Fruit fly (Drosophila melanogaster) whole organism, embryonic: ENCODE measurements around the gene Ac13E.

Experiments used
- Bdp1 ChIP-seq: fragments of 200-800 bp; sonication (Bioruptor generic); optimal IDR thresholded peaks from 3 replicates; lab custom pipeline; 2016; ENCODE audit warnings: missing biosample characterization, missing genetic modification characterization
- Blimp-1 ChIP-seq: fragments of 200-800 bp; sonication (Bioruptor generic); optimal IDR thresholded peaks from 3 replicates; lab custom pipeline; 2018; ENCODE audit warnings: missing biosample characterization, missing genetic modification characterization, mild to moderate bottlenecking, moderate library complexity, missing genetic modification reagents
- CG10366 ChIP-seq: fragments of 200-800 bp; sonication (Bioruptor generic); IDR thresholded peaks from 2 replicates; pipeline ENCODE4 v1.3.6; 2022; ENCODE audit warnings: missing biosample characterization, missing genetic modification characterization
- CG10462 ChIP-seq: fragments of 200-800 bp; sonication (Bioruptor generic); optimal IDR thresholded peaks from 2 replicates; lab custom pipeline; 2016; ENCODE audit warnings: missing biosample characterization, missing genetic modification characterization
- CG12659 ChIP-seq: fragments of 200-800 bp; sonication (Bioruptor generic); optimal IDR thresholded peaks from 3 replicates; lab custom pipeline; 2017; ENCODE audit warnings: mild to moderate bottlenecking, missing biosample characterization, missing genetic modification reagents, missing genetic modification characterization
- CG13775 ChIP-seq: fragments of 200-800 bp; sonication (Bioruptor generic); optimal IDR thresholded peaks from 3 replicates; lab custom pipeline; 2017; ENCODE audit warnings: missing biosample characterization, mild to moderate bottlenecking, missing genetic modification characterization
- CG16813 ChIP-seq: fragments of 200-800 bp; sonication (Bioruptor generic); IDR thresholded peaks from 3 replicates; pipeline ENCODE4 v1.3.6; 2022; ENCODE audit warnings: missing biosample characterization, missing genetic modification characterization; ENCODE audit not compliant: partially characterized antibody
- CG17359 ChIP-seq: fragments of 200-800 bp; sonication (Bioruptor generic); optimal IDR thresholded peaks from 3 replicates; lab custom pipeline; 2018; ENCODE audit warnings: missing biosample characterization, mild to moderate bottlenecking, missing genetic modification characterization, moderate library complexity
- CG2116 ChIP-seq: fragments of 200-800 bp; sonication (Bioruptor generic); optimal IDR thresholded peaks from 3 replicates; lab custom pipeline; 2018; ENCODE audit warnings: missing biosample characterization, mild to moderate bottlenecking, missing genetic modification characterization
- CG2202 ChIP-seq: fragments of 200-800 bp; sonication (Bioruptor generic); optimal IDR thresholded peaks from 2 replicates; lab custom pipeline; 2018; ENCODE audit warnings: missing biosample characterization, mild to moderate bottlenecking, missing genetic modification characterization
- CG2712 ChIP-seq: fragments of 200-800 bp; optimal IDR thresholded peaks from 3 replicates; lab custom pipeline; 2019; ENCODE audit warnings: missing biosample characterization, mild to moderate bottlenecking, missing genetic modification characterization, moderate library complexity
- CG31224 ChIP-seq: fragments of 200-800 bp; sonication (Bioruptor generic); IDR thresholded peaks from 2 replicates; pipeline ENCODE4 v1.3.6; 2022; ENCODE audit warnings: missing biosample characterization, missing genetic modification characterization
- CG34224 ChIP-seq: fragments of 200-800 bp; sonication (Bioruptor generic); IDR thresholded peaks from 3 replicates; pipeline ENCODE4 v1.3.6; 2022; ENCODE audit warnings: missing biosample characterization, missing genetic modification characterization; ENCODE audit not compliant: partially characterized antibody
- CG6813 ChIP-seq: fragments of 200-800 bp; sonication (Bioruptor generic); optimal IDR thresholded peaks from 2 replicates; lab custom pipeline; 2017; ENCODE audit warnings: missing biosample characterization, missing genetic modification characterization, mild to moderate bottlenecking, moderate library complexity, missing genetic modification reagents
- CG7372 ChIP-seq: fragments of 200-800 bp; sonication (Bioruptor generic); IDR thresholded peaks from 2 replicates; pipeline ENCODE4 v1.3.6; 2022; ENCODE audit warnings: missing biosample characterization, missing genetic modification characterization
- CG7556 ChIP-seq: fragments of 200-800 bp; sonication (Bioruptor generic); optimal IDR thresholded peaks from 2 replicates; lab custom pipeline; 2017; ENCODE audit warnings: missing biosample characterization, mild to moderate bottlenecking, missing genetic modification characterization
- CG8089 ChIP-seq: fragments of 200-800 bp; sonication (Bioruptor generic); optimal IDR thresholded peaks from 3 replicates; lab custom pipeline; 2016; ENCODE audit warnings: missing biosample characterization, missing genetic modification characterization
- CG9876 ChIP-seq: fragments of 200-800 bp; sonication (Bioruptor generic); optimal IDR thresholded peaks from 2 replicates; lab custom pipeline; 2016; ENCODE audit warnings: missing biosample characterization, missing genetic modification characterization
- D19A ChIP-seq: fragments of 200-800 bp; optimal IDR thresholded peaks from 3 replicates; lab custom pipeline; 2019; ENCODE audit warnings: missing biosample characterization, mild to moderate bottlenecking, missing genetic modification characterization, moderate library complexity
- Dad ChIP-seq: fragments of 200-800 bp; sonication (Bioruptor generic); optimal IDR thresholded peaks from 3 replicates; lab custom pipeline; 2016; ENCODE audit warnings: missing biosample characterization, missing genetic modification characterization
- Dbx ChIP-seq: fragments of 200-800 bp; sonication (Bioruptor generic); IDR thresholded peaks from 3 replicates; pipeline ENCODE4 v1.3.6; 2022; ENCODE audit warnings: missing biosample characterization, missing genetic modification characterization
- E2f1 ChIP-seq: fragments of 200-800 bp; sonication (Bioruptor generic); IDR thresholded peaks from 2 replicates; pipeline ENCODE4 v1.3.6; 2022; ENCODE audit warnings: missing biosample characterization, missing genetic modification characterization
- Fer3 ChIP-seq: fragments of 200-800 bp; sonication (Bioruptor generic); optimal IDR thresholded peaks from 2 replicates; lab custom pipeline; 2018; ENCODE audit warnings: missing biosample characterization, mild to moderate bottlenecking, missing genetic modification characterization, moderate library complexity
- Gsc ChIP-seq: fragments of 200-800 bp; sonication (Bioruptor generic); IDR thresholded peaks from 2 replicates; pipeline ENCODE4 v1.3.6; 2022; ENCODE audit warnings: missing biosample characterization, missing genetic modification characterization
- HHEX ChIP-seq: fragments of 200-800 bp; sonication (Bioruptor generic); optimal IDR thresholded peaks from 3 replicates; lab custom pipeline; 2017; ENCODE audit warnings: missing biosample characterization, mild to moderate bottlenecking, missing genetic modification characterization, missing genetic modification reagents
- HLH3B ChIP-seq: fragments of 200-800 bp; sonication (Bioruptor generic); IDR thresholded peaks from 2 replicates; pipeline ENCODE4 v1.3.6; 2022; ENCODE audit warnings: missing biosample characterization, missing genetic modification characterization
- HLH54F ChIP-seq: fragments of 200-800 bp; sonication (Bioruptor generic); optimal IDR thresholded peaks from 3 replicates; lab custom pipeline; 2016; ENCODE audit warnings: missing biosample characterization, missing genetic modification characterization
- HLHmδ ChIP-seq: fragments of 200-800 bp; sonication (Bioruptor generic); optimal IDR thresholded peaks from 2 replicates; lab custom pipeline; 2018; ENCODE audit warnings: missing biosample characterization, mild to moderate bottlenecking, missing genetic modification characterization, moderate library complexity
- NK7.1 ChIP-seq: fragments of 200-800 bp; sonication (Bioruptor generic); optimal IDR thresholded peaks from 3 replicates; lab custom pipeline; 2016; ENCODE audit warnings: missing biosample characterization, missing genetic modification characterization
- NfI ChIP-seq: fragments of 200-800 bp; sonication (Bioruptor generic); optimal IDR thresholded peaks from 3 replicates; lab custom pipeline; 2018; ENCODE audit warnings: missing biosample characterization, mild to moderate bottlenecking, missing genetic modification characterization, moderate library complexity
- Optix ChIP-seq: fragments of 200-800 bp; sonication (Bioruptor generic); IDR thresholded peaks from 3 replicates; pipeline ENCODE4 v1.3.6; 2022; ENCODE audit warnings: missing biosample characterization, missing genetic modification characterization
- Sox102F ChIP-seq: fragments of 200-800 bp; sonication (Bioruptor generic); optimal IDR thresholded peaks from 2 replicates; lab custom pipeline; 2018; ENCODE audit warnings: missing biosample characterization, mild to moderate bottlenecking, missing genetic modification characterization, moderate library complexity
- Sry-δ ChIP-seq: fragments of 200-800 bp; sonication (Bioruptor generic); optimal IDR thresholded peaks from 2 replicates; lab custom pipeline; 2016; ENCODE audit warnings: missing biosample characterization, missing genetic modification characterization
- Stat92E ChIP-seq, 3 experiments: fragments of >200 bp in 2 of 3; fragments of 200-800 bp in 1 of 3; sonication (Bioruptor generic) in 1 of 3; optimal IDR thresholded peaks; 2 replicates each; lab custom pipeline; 2017 to 2019; ENCODE audit warnings: missing biosample characterization in 3 of 3, missing genetic modification characterization in 3 of 3, mild to moderate bottlenecking in 1 of 3, moderate library complexity in 1 of 3
- TFAM ChIP-seq: fragments of 200-800 bp; sonication (Bioruptor generic); optimal IDR thresholded peaks from 2 replicates; lab custom pipeline; 2017; ENCODE audit warnings: missing biosample characterization, missing genetic modification characterization, inconsistent platforms
- ac ChIP-seq: fragments of 200-800 bp; sonication (Bioruptor generic); optimal IDR thresholded peaks from 3 replicates; lab custom pipeline; 2017; ENCODE audit warnings: missing biosample characterization, mild to moderate bottlenecking, missing genetic modification characterization
- bowl ChIP-seq: fragments of 200-800 bp; sonication (Bioruptor generic); IDR thresholded peaks from 2 replicates; pipeline ENCODE4 v1.3.6; 2022; ENCODE audit warnings: missing biosample characterization, missing genetic modification characterization
- chm ChIP-seq: fragments of 200-800 bp; sonication (Bioruptor generic); IDR thresholded peaks from 2 replicates; pipeline ENCODE4 v1.3.6; 2022; ENCODE audit warnings: missing biosample characterization, missing genetic modification characterization
- chn ChIP-seq: fragments of 200-800 bp; sonication (Bioruptor generic); optimal IDR thresholded peaks from 2 replicates; lab custom pipeline; 2016; ENCODE audit warnings: missing biosample characterization, missing genetic modification characterization
- corto ChIP-seq: fragments of 200-800 bp; sonication (Bioruptor generic); optimal IDR thresholded peaks from 2 replicates; lab custom pipeline; 2016; ENCODE audit warnings: missing biosample characterization, mild to moderate bottlenecking, missing genetic modification characterization, moderate library complexity
- danr ChIP-seq: fragments of 200-800 bp; sonication (Bioruptor generic); IDR thresholded peaks from 2 replicates; pipeline ENCODE4 v1.3.6; 2022; ENCODE audit warnings: missing biosample characterization, missing genetic modification characterization
- fd102C ChIP-seq: fragments of 200-800 bp; sonication (Bioruptor generic); optimal IDR thresholded peaks from 2 replicates; lab custom pipeline; 2018; ENCODE audit warnings: missing biosample characterization, mild to moderate bottlenecking, missing genetic modification characterization, moderate library complexity
- h ChIP-seq: fragments of >200 bp; optimal IDR thresholded peaks from 2 replicates; lab custom pipeline; 2017
- kay ChIP-seq: fragments of 200-800 bp; sonication (Bioruptor generic); optimal IDR thresholded peaks from 2 replicates; lab custom pipeline; 2016; ENCODE audit warnings: missing biosample characterization, missing genetic modification characterization
- lilli ChIP-seq: fragments of 200-800 bp; sonication (Bioruptor generic); optimal IDR thresholded peaks from 3 replicates; lab custom pipeline; 2016; ENCODE audit warnings: missing biosample characterization, missing genetic modification characterization
- pan ChIP-seq, 4 experiments: fragments of >200 bp in 3 of 4; fragments of 200-800 bp in 1 of 4; sonication (Bioruptor generic) in 1 of 4; optimal IDR thresholded peaks in 3 of 4; IDR thresholded peaks in 1 of 4; 2 replicates each; pipeline versions ENCODE4 v1.3.6 to Lab custom; 2017 to 2022; ENCODE audit warnings: missing biosample characterization in 2 of 4, missing genetic modification characterization in 2 of 4, mixed read lengths in 1 of 4
- sc ChIP-seq, 3 experiments: fragments of >200 bp in 2 of 3; fragments of 200-800 bp in 1 of 3; sonication (Bioruptor generic) in 1 of 3; optimal IDR thresholded peaks; 2 replicates in 2 of 3; 3 replicates in 1 of 3; lab custom pipeline; 2017; ENCODE audit warnings: mild to moderate bottlenecking in 1 of 3, missing biosample characterization in 1 of 3, missing genetic modification characterization in 1 of 3, missing genetic modification reagents in 1 of 3
- ssp ChIP-seq: fragments of 200-800 bp; sonication (Bioruptor generic); IDR thresholded peaks from 2 replicates; pipeline ENCODE4 v1.3.6; 2022; ENCODE audit warnings: missing biosample characterization, missing genetic modification characterization
- stwl ChIP-seq: fragments of 200-800 bp; sonication (Bioruptor generic); optimal IDR thresholded peaks from 3 replicates; lab custom pipeline; 2018; ENCODE audit warnings: missing biosample characterization, mild to moderate bottlenecking, missing genetic modification characterization, moderate library complexity
- sug ChIP-seq: fragments of 200-800 bp; optimal IDR thresholded peaks from 2 replicates; lab custom pipeline; 2019; ENCODE audit warnings: missing biosample characterization, mild to moderate bottlenecking, missing genetic modification characterization, moderate library complexity

Ac13E gene

dm6 chrX:15579579-15579978 is 25.5 kb upstream of the Ac13E start (continued):
- TF ChIP-seq CG31224 (GFP tag; lab: Robert Waterston, UW) (peak; percentile 88), Bdp1 (GFP tag; lab: Kevin White, UChicago) (peak; percentile 79), CG12659 (peak; percentile 91), CG2202 (peak; percentile 76), chn (GFP tag; lab: Kevin White, UChicago) (peak; percentile 92), Sry-δ (GFP tag; lab: Kevin White, UChicago) (peak; percentile 53), CG2712 (tag; lab: Kevin White, UChicago) (peak; percentile 90), CG7372 (GFP tag; lab: Robert Waterston, UW) (peak; percentile 92), CG7556 (GFP tag; lab: Kevin White, UChicago) (peak; percentile 85), stwl (tag; lab: Kevin White, UChicago) (no peak), CG13775 (GFP tag; lab: Kevin White, UChicago) (peak; percentile 87), HHEX (GFP tag; lab: Kevin White, UChicago) (peak; percentile 93), pan (optimal IDR thresholded peaks at IDR 0.05; lab: Kevin White, UChicago) (no peak), pan (GFP tag; optimal IDR thresholded peaks at IDR 0.05 in 1 of 2, IDR thresholded peaks at IDR 0.05 in 1 of 2) (peak in 1 of 2 experiments; percentile 93), NfI (GFP tag; lab: Kevin White, UChicago) (peak; percentile 92), CG8089 (GFP tag; lab: Kevin White, UChicago) (peak; percentile 86), TFAM (GFP tag; lab: Kevin White, UChicago) (peak; percentile 27), E2f1 (GFP tag; lab: Robert Waterston, UW) (peak; percentile 87), CG9876 (GFP tag; lab: Kevin White, UChicago) (peak; percentile 89), CG2116 (GFP tag; lab: Kevin White, UChicago) (peak; percentile 49), sug (tag; lab: Kevin White, UChicago) (peak; percentile 86), Optix (GFP tag; lab: Robert Waterston, UW) (peak; percentile 86), lilli (GFP tag; lab: Kevin White, UChicago) (peak; percentile 97), Stat92E (GFP tag; optimal IDR thresholded peaks at IDR 0.05; lab: Kevin White, UChicago) (no peak), CG34224 (GFP tag; lab: Robert Waterston, UW) (no peak), kay (GFP tag; lab: Kevin White, UChicago) (peak; percentile 77), danr (GFP tag; lab: Robert Waterston, UW) (peak; percentile 71), D19A (peak; percentile 80), sc (optimal IDR thresholded peaks at IDR 0.05; lab: Kevin White, UChicago) (no peak), sc (GFP tag; optimal IDR thresholded peaks at IDR 0.05; lab: Kevin White, UChicago) (peak; percentile 72), Fer3 (peak; percentile 93), CG10462 (GFP tag; lab: Kevin White, UChicago) (peak; percentile 54), ac (GFP tag; lab: Kevin White, UChicago) (peak; percentile 70), Gsc (GFP tag; lab: Robert Waterston, UW) (peak; percentile 83), HLH3B (GFP tag; lab: Robert Waterston, UW) (peak; percentile 86), HLHmδ (GFP tag; lab: Kevin White, UChicago) (peak; percentile 24), ssp (peak; percentile 78), CG6813 (GFP tag; lab: Kevin White, UChicago) (peak; percentile 93), chm (GFP tag; lab: Robert Waterston, UW) (peak; percentile 91), Dad (peak; percentile 92), CG10366 (peak; percentile 90), NK7.1 (GFP tag; lab: Kevin White, UChicago) (peak; percentile 77), fd102C (GFP tag; lab: Kevin White, UChicago) (peak; percentile 21), Blimp-1 (GFP tag; lab: Kevin White, UChicago) (peak; percentile 85), HLH54F (GFP tag; lab: Kevin White, UChicago) (peak; percentile 94), CG16813 (GFP tag; lab: Robert Waterston, UW) (no peak), Dbx (peak; percentile 93), h (no peak), corto (GFP tag; lab: Kevin White, UChicago) (peak; percentile 89), CG17359 (tag; lab: Kevin White, UChicago) (peak; percentile 87), Sox102F (GFP tag; lab: Kevin White, UChicago) (peak; percentile 84), bowl (GFP tag; lab: Robert Waterston, UW) (peak; percentile 82)
